Fruit fly (Drosophila melanogaster): Measurements from ENCODE around the gene CG32816.

The CG32816 gene

dm6 chrX:399732-400131 is 70.8 kb downstream of the CG32816 start:
- no peak for TF ChIP-seq CG4318 (GFP tag; optimal IDR thresholded peaks at IDR 0.05)
- no peak for TF ChIP-seq Eip78C (GFP tag)
- TF ChIP-seq Smox (GFP tag; optimal IDR thresholded peaks at IDR 0.05): no peak
- TF ChIP-seq topi (GFP tag; optimal IDR thresholded peaks at IDR 0.05): no peak
- TF ChIP-seq Ets21C (GFP tag; optimal IDR thresholded peaks at IDR 0.05): no peak
- no peak for TF ChIP-seq acj6 (GFP tag; optimal IDR thresholded peaks at IDR 0.05)
- no peak for TF ChIP-seq fd59A (GFP tag; optimal IDR thresholded peaks at IDR 0.05)
- TF ChIP-seq achi (GFP tag; optimal IDR thresholded peaks at IDR 0.05): no peak
- no peak for TF ChIP-seq Eip75B (GFP tag; optimal IDR thresholded peaks at IDR 0.05)
- TF ChIP-seq CG3919 (GFP tag; optimal IDR thresholded peaks at IDR 0.05): no peak
- TF ChIP-seq CG32006 (GFP tag; optimal IDR thresholded peaks at IDR 0.05): no peak
- TF ChIP-seq dsx (GFP tag; optimal IDR thresholded peaks at IDR 0.05; ENCODE audit: poor library complexity, severe bottlenecking): no peak

- TF ChIP-seq Eip75B (GFP tag; optimal IDR thresholded peaks at IDR 0.05): no peak
- peak in 1 of 2 experiments; percentile 49 for TF ChIP-seq ss (GFP tag; optimal IDR thresholded peaks at IDR 0.05)
- peak; percentile 9 for TF ChIP-seq CG3919 (GFP tag; optimal IDR thresholded peaks at IDR 0.05)
- peak; percentile 63 for TF ChIP-seq Eip78C (GFP tag)
These were observed 74.8 kb downstream of the CG32816 start, which contains the start of gene sc for dm6 chrX:395746-396145. sc (plus strand) TSS chrX:396060.

dm6 chrX:392979-393378 is 77.5 kb downstream of the CG32816 start:
- TF ChIP-seq vri (GFP tag; optimal IDR thresholded peaks at IDR 0.05): no peak
- TF ChIP-seq Eip75B (GFP tag; optimal IDR thresholded peaks at IDR 0.05): no peak
- no peak for TF ChIP-seq Hr38 (GFP tag; optimal IDR thresholded peaks at IDR 0.05)

- TF ChIP-seq Sox102F (GFP tag; optimal IDR thresholded peaks at IDR 0.05): no peak
- TF ChIP-seq Ets96B (tag; optimal IDR thresholded peaks at IDR 0.05): no peak
- TF ChIP-seq CG1621 (tag; optimal IDR thresholded peaks at IDR 0.05): no peak
- no peak for TF ChIP-seq CG6163 (GFP tag; IDR thresholded peaks at IDR 0.05)
- no peak for TF ChIP-seq CG6792 (GFP tag; optimal IDR thresholded peaks at IDR 0.05)
- no peak for TF ChIP-seq Eip78C (GFP tag)
- TF ChIP-seq CG7368 (GFP tag; optimal IDR thresholded peaks at IDR 0.05): no peak
- TF ChIP-seq Blimp-1 (GFP tag; optimal IDR thresholded peaks at IDR 0.05): no peak
- no peak for TF ChIP-seq esn (GFP tag; optimal IDR thresholded peaks at IDR 0.05)
- TF ChIP-seq fd85E (GFP tag; optimal IDR thresholded peaks at IDR 0.05): no peak
- no peak for TF ChIP-seq achi (GFP tag; optimal IDR thresholded peaks at IDR 0.05)
- no peak for TF ChIP-seq CG8119 (GFP tag; IDR thresholded peaks at IDR 0.05)
- TF ChIP-seq fd59A (GFP tag; optimal IDR thresholded peaks at IDR 0.05): no peak
- TF ChIP-seq CG8632 (GFP tag; optimal IDR thresholded peaks at IDR 0.05): no peak
- TF ChIP-seq vri (GFP tag; optimal IDR thresholded peaks at IDR 0.05): no peak
- TF ChIP-seq Smox (GFP tag; optimal IDR thresholded peaks at IDR 0.05): no peak
- no peak for TF ChIP-seq CG8319 (GFP tag; optimal IDR thresholded peaks at IDR 0.05)
- TF ChIP-seq acj6 (GFP tag; optimal IDR thresholded peaks at IDR 0.05): no peak
- no peak for TF ChIP-seq Sox15 (GFP tag; optimal IDR thresholded peaks at IDR 0.05)
These were observed 78.3 kb downstream of the CG32816 start for dm6 chrX:392242-392641.

- TF ChIP-seq CG31627 (GFP tag; optimal IDR thresholded peaks at IDR 0.05): no peak
- peak; percentile 22 for TF ChIP-seq topi (GFP tag; optimal IDR thresholded peaks at IDR 0.05)
- no peak for TF ChIP-seq Gug (GFP tag; IDR thresholded peaks at IDR 0.05)
- TF ChIP-seq Smox (GFP tag; optimal IDR thresholded peaks at IDR 0.05): peak; percentile 8
- no peak for TF ChIP-seq lz (GFP tag; optimal IDR thresholded peaks at IDR 0.05)
- TF ChIP-seq esn (GFP tag; optimal IDR thresholded peaks at IDR 0.05): peak; percentile 12
- peak; percentile 21 for TF ChIP-seq Eip78C (GFP tag)
- TF ChIP-seq svp (GFP tag): peak; percentile 53
- peak; percentile 22 for TF ChIP-seq Met (GFP tag; optimal IDR thresholded peaks at IDR 0.05)
These were observed 80.1 kb downstream of the CG32816 start for dm6 chrX:390457-390856.

Data from whole organism, prepupa.